Worm (Caenorhabditis elegans) whole organism, early embryonic: ENCODE results near the gene pqn-35.

ENCODE experiments used
- B0310.2 ChIP-seq: sonication (generic microtip); optimal IDR thresholded peaks from 2 replicates; lab custom pipeline; 2016; ENCODE audit warnings: mild to moderate bottlenecking, missing genetic modification characterization, missing compliant biosample characterization
- F13C5.2 ChIP-seq: sonication (generic microtip); optimal IDR thresholded peaks from 2 replicates; lab custom pipeline; 2017; ENCODE audit warnings: mild to moderate bottlenecking, missing genetic modification characterization, inconsistent platforms, missing compliant biosample characterization
- ama-1 ChIP-seq: fragments of 150-350 bp; optimal IDR thresholded peaks from 2 replicates; lab custom pipeline; 2014
- ceh-13 ChIP-seq: fragments of 200-800 bp; sonication (Bioruptor generic); optimal IDR thresholded peaks from 2 replicates; lab custom pipeline; 2018; ENCODE audit warnings: mild to moderate bottlenecking, missing genetic modification characterization, missing compliant biosample characterization
- ets-7 ChIP-seq: sonication (generic microtip); optimal IDR thresholded peaks from 2 replicates; lab custom pipeline; 2016; ENCODE audit warnings: missing genotype, missing genetic modification characterization, missing compliant biosample characterization
- flt-1 ChIP-seq: fragments of 200-800 bp; sonication (Bioruptor generic); IDR thresholded peaks from 2 replicates; pipeline ENCODE4 v1.3.6; 2022; ENCODE audit warnings: missing genetic modification characterization, missing compliant biosample characterization
- pes-1 ChIP-seq: fragments of 200-800 bp; sonication (Bioruptor generic); IDR thresholded peaks from 2 replicates; pipeline ENCODE4 v1.3.6; 2022; ENCODE audit warnings: missing genetic modification reagents, missing genetic modification characterization, missing compliant biosample characterization
- sea-1 ChIP-seq: fragments of 200-800 bp; sonication (Bioruptor generic); conservative IDR thresholded peaks from 2 replicates; pipeline ENCODE4 v1.3.6; 2022; ENCODE audit warnings: missing genetic modification characterization, missing compliant biosample characterization

- TF ChIP-seq sea-1 (GFP tag; lab: Robert Waterston, UW) (no peak), ceh-13 (GFP tag; lab: Kevin White, UChicago) (no peak), ama-1 (lab: Kevin White, UChicago) (no peak), pes-1 (GFP tag; lab: Robert Waterston, UW) (no peak), F13C5.2 (no peak), flt-1 (GFP tag; lab: Robert Waterston, UW) (no peak), ets-7 (no peak), B0310.2 (no peak)
Measured at ce11 chrII:4616443-4616842, 3.6 kb downstream of the pqn-35 start, which contains the start of gene clec-136.
